Worm (Caenorhabditis elegans): ENCODE measurements around the gene clec-71.
"Not testable (repeated sequence)": the region's sequence is repeated elsewhere in the genome, so short reads cannot be mapped to it uniquely, and the experiment has no call there.

- not testable (repeated sequence) for TF ChIP-seq nfya-2 (GFP tag; IDR thresholded peaks at IDR 0.05); F33H1.4 (GFP tag; IDR thresholded peaks at IDR 0.05); Y56A3A.18 (GFP tag; IDR thresholded peaks at IDR 0.05); F57C9.4 (tag; optimal IDR thresholded peaks at IDR 0.05); tbx-9 (tag; optimal IDR thresholded peaks at IDR 0.05; ENCODE audit: borderline replicate concordance); egrh-3 (GFP tag; IDR thresholded peaks at IDR 0.05); hsf-1 (GFP tag; IDR thresholded peaks at IDR 0.05); hmg-20 (GFP tag; IDR thresholded peaks at IDR 0.05); ztf-6 (GFP tag; IDR thresholded peaks at IDR 0.05); mcd-1 (GFP tag; IDR thresholded peaks at IDR 0.05); chd-7 (tag; optimal IDR thresholded peaks at IDR 0.05); zfh-2 (GFP tag; conservative IDR thresholded peaks at IDR 0.05); unc-62 (GFP tag; optimal IDR thresholded peaks at IDR 0.05); ceh-58 (GFP tag; IDR thresholded peaks at IDR 0.05)
Observed at ce11 chrIV:3911848-3912247, 25.4 kb upstream of the clec-71 start, which contains the start of gene F56D6.18.

Data from whole organism, young adult.